Worm (Caenorhabditis elegans) whole organism, mixed stage, embryonic: Measurements from ENCODE around the gene F59D12.2.

Source experiments
- M03D4.4 ChIP-seq: sonication (generic microtip); optimal IDR thresholded peaks from 2 replicates; lab custom pipeline; 2017; ENCODE audit warnings: mild to moderate bottlenecking, missing genetic modification characterization, missing compliant biosample characterization
- bed-3 ChIP-seq: fragments of 200-800 bp; sonication (Bioruptor generic); optimal IDR thresholded peaks from 3 replicates; lab custom pipeline; 2018; ENCODE audit warnings: mild to moderate bottlenecking, missing genetic modification characterization, moderate library complexity, missing compliant biosample characterization
- blmp-1 ChIP-seq: fragments of 150-350 bp; optimal IDR thresholded peaks from 2 replicates; lab custom pipeline; 2014; ENCODE audit warnings: missing biosample characterization, missing genetic modification characterization
- ceh-39 ChIP-seq: fragments of 150-350 bp; optimal IDR thresholded peaks from 2 replicates; lab custom pipeline; 2014; ENCODE audit warnings: missing biosample characterization, missing genetic modification characterization
- ceh-83 ChIP-seq: fragments of 200-800 bp; sonication (Bioruptor generic); optimal IDR thresholded peaks from 2 replicates; lab custom pipeline; 2018; ENCODE audit warnings: mild to moderate bottlenecking, missing genetic modification characterization, missing compliant biosample characterization
- ces-1 ChIP-seq: fragments of 150-350 bp; optimal IDR thresholded peaks from 2 replicates; lab custom pipeline; 2014; ENCODE audit warnings: missing biosample characterization, missing genetic modification reagents, missing genetic modification characterization
- cnd-1 ChIP-seq: fragments of 200-800 bp; sonication (Bioruptor generic); optimal IDR thresholded peaks from 2 replicates; lab custom pipeline; 2018; ENCODE audit warnings: mild to moderate bottlenecking, missing genetic modification characterization, missing compliant biosample characterization
- drap-1 ChIP-seq: fragments of 200-800 bp; sonication (Bioruptor generic); optimal IDR thresholded peaks from 3 replicates; lab custom pipeline; 2018; ENCODE audit warnings: mild to moderate bottlenecking, missing genetic modification characterization, missing compliant biosample characterization
- elt-3 ChIP-seq: fragments of 150-350 bp; optimal IDR thresholded peaks from 2 replicates; lab custom pipeline; 2014; ENCODE audit warnings: missing biosample characterization, missing genetic modification characterization
- flh-1 ChIP-seq: fragments of 200-800 bp; sonication (Bioruptor generic); optimal IDR thresholded peaks from 2 replicates; lab custom pipeline; 2018; ENCODE audit warnings: mild to moderate bottlenecking, missing genetic modification characterization, moderate library complexity, missing compliant biosample characterization
- ham-2 ChIP-seq: fragments of 200-800 bp; sonication (Bioruptor generic); optimal IDR thresholded peaks from 2 replicates; lab custom pipeline; 2018; ENCODE audit warnings: mild to moderate bottlenecking, missing genetic modification characterization, missing compliant biosample characterization
- hlh-1 ChIP-seq: fragments of 150-350 bp; optimal IDR thresholded peaks from 2 replicates; lab custom pipeline; 2014; ENCODE audit warnings: missing biosample characterization, missing genetic modification reagents, missing genetic modification characterization
- lin-13 ChIP-seq: fragments of 150-350 bp; optimal IDR thresholded peaks from 2 replicates; lab custom pipeline; 2014; ENCODE audit warnings: missing biosample characterization, missing genetic modification characterization
- lin-32 ChIP-seq: fragments of 200-800 bp; sonication (Bioruptor generic); optimal IDR thresholded peaks from 2 replicates; lab custom pipeline; 2018; ENCODE audit warnings: mild to moderate bottlenecking, missing genetic modification characterization, missing compliant biosample characterization
- lsy-2 ChIP-seq: fragments of 150-350 bp; optimal IDR thresholded peaks from 2 replicates; lab custom pipeline; 2014; ENCODE audit warnings: missing biosample characterization, missing genetic modification characterization
- mab-5 ChIP-seq: fragments of 150-350 bp; optimal IDR thresholded peaks from 2 replicates; lab custom pipeline; 2014; ENCODE audit warnings: missing biosample characterization, missing genetic modification characterization
- mep-1 ChIP-seq: fragments of 150-350 bp; optimal IDR thresholded peaks from 2 replicates; lab custom pipeline; 2017; ENCODE audit warnings: missing biosample characterization, missing genetic modification reagents, missing genetic modification characterization, inconsistent platforms
- nhr-12 ChIP-seq: fragments of 150-350 bp; optimal IDR thresholded peaks from 2 replicates; lab custom pipeline; 2014; ENCODE audit warnings: missing biosample characterization, missing genetic modification characterization
- nhr-2 ChIP-seq: fragments of 150-350 bp; optimal IDR thresholded peaks from 2 replicates; lab custom pipeline; 2014; ENCODE audit warnings: missing biosample characterization, missing genetic modification characterization
- nhr-237 ChIP-seq: fragments of 150-350 bp; optimal IDR thresholded peaks from 2 replicates; lab custom pipeline; 2014; ENCODE audit warnings: missing biosample characterization, missing genetic modification characterization
- nhr-28 ChIP-seq: fragments of 150-350 bp; optimal IDR thresholded peaks from 2 replicates; lab custom pipeline; 2014; ENCODE audit warnings: missing biosample characterization, missing genetic modification characterization
- nhr-76 ChIP-seq: sonication (generic microtip); optimal IDR thresholded peaks from 2 replicates; lab custom pipeline; 2017; ENCODE audit warnings: missing biosample characterization, missing genetic modification characterization
- pha-4 ChIP-seq: fragments of 150-350 bp; optimal IDR thresholded peaks from 2 replicates; lab custom pipeline; 2018; ENCODE audit warnings: missing biosample characterization, missing genetic modification reagents, missing genetic modification characterization
- sem-2 ChIP-seq: fragments of 200-800 bp; sonication (Bioruptor generic); optimal IDR thresholded peaks from 2 replicates; lab custom pipeline; 2018; ENCODE audit warnings: mild to moderate bottlenecking, missing genetic modification characterization, missing compliant biosample characterization
- snpc-4 ChIP-seq: fragments of 150-350 bp; optimal IDR thresholded peaks from 2 replicates; lab custom pipeline; 2014; ENCODE audit warnings: missing biosample characterization, missing genetic modification characterization
- sptf-1 ChIP-seq: sonication (generic microtip); optimal IDR thresholded peaks from 2 replicates; lab custom pipeline; 2017; ENCODE audit warnings: mild to moderate bottlenecking, missing genetic modification characterization, moderate library complexity, missing compliant biosample characterization
- tbx-8 ChIP-seq: fragments of 200-800 bp; sonication (Bioruptor generic); optimal IDR thresholded peaks from 2 replicates; lab custom pipeline; 2018; ENCODE audit warnings: mild to moderate bottlenecking, missing genetic modification characterization, moderate library complexity, missing compliant biosample characterization
- unc-120 ChIP-seq: sonication (generic microtip); optimal IDR thresholded peaks from 2 replicates; lab custom pipeline; 2017; ENCODE audit warnings: missing genetic modification characterization, missing compliant biosample characterization; ENCODE audit not compliant: poor library complexity, severe bottlenecking
- unc-39 ChIP-seq: fragments of 150-350 bp; optimal IDR thresholded peaks from 2 replicates; lab custom pipeline; 2014; ENCODE audit warnings: missing biosample characterization, missing genetic modification characterization
- unc-62 ChIP-seq: fragments of 150-350 bp; optimal IDR thresholded peaks from 2 replicates; lab custom pipeline; 2014; ENCODE audit warnings: missing biosample characterization, missing genetic modification reagents, missing genetic modification characterization
- zip-8 ChIP-seq: fragments of 150-350 bp; optimal IDR thresholded peaks from 2 replicates; lab custom pipeline; 2014; ENCODE audit warnings: missing biosample characterization, missing genetic modification characterization
- ztf-11 ChIP-seq: fragments of 150-350 bp; optimal IDR thresholded peaks from 2 replicates; lab custom pipeline; 2014; ENCODE audit warnings: missing biosample characterization, missing genetic modification characterization

F59D12.2 gene

DNA sequence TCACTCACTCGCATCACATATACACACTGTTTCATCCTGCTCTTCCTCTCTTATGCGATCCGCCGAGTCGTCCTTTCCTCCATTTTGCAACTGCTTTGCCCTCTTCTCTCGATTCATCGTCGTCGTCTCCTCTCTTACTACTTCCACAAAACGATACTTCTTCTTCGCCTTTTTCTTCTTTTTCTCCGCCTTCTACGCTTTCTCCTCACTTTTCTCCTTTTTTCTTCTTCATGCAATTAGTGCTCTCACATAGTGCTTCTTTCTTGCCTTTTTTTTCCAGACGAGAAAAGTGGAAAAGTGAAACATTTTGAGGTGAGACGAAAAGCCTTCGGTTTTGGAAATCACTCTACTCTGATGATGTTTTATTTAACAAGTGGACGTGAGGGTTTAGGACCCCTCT, 16.0 kb downstream of the F59D12.2 start:
- no peak for TF ChIP-seq nhr-2 (tag; lab: Kevin White, UChicago)
- TF ChIP-seq ces-1: peak; percentile 77

DNA sequence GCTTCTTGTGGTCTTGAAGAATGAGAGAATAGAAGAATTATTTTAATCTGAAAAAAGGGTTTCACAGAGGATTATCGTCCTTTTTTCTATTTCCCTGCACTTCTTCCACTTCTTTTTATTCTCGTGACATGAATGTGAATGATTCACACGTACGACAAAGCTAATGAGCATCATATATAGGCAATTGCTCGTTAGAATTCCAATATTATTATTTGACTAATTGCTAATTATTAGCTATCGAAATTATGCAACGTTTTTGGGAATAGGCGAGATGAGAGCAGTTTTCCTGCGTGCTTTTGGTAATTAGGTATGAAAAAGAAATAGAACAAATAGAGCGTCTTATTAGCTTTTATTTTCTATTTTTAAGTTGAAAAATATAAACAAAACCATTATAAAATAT, 17.7 kb downstream of the F59D12.2 start:
- no peak for TF ChIP-seq ceh-39
- TF ChIP-seq elt-3 (tag; lab: Kevin White, UChicago): no peak
- TF ChIP-seq ces-1: no peak
- no peak for TF ChIP-seq unc-120 (tag; lab: Kevin White, UChicago)
- no peak for TF ChIP-seq lsy-2 (tag; lab: Kevin White, UChicago)
- TF ChIP-seq drap-1 (GFP tag; lab: Kevin White, UChicago): no peak
- no peak for TF ChIP-seq flh-1
- TF ChIP-seq hlh-1: no peak
- TF ChIP-seq tbx-8 (GFP tag; lab: Kevin White, UChicago): no peak
- no peak for TF ChIP-seq sem-2 (GFP tag; lab: Kevin White, UChicago)
- TF ChIP-seq nhr-237 (tag; lab: Kevin White, UChicago): no peak
- no peak for TF ChIP-seq lin-32 (GFP tag; lab: Kevin White, UChicago)
- TF ChIP-seq sptf-1 (tag; lab: Kevin White, UChicago): no peak
- TF ChIP-seq cnd-1: no peak
- no peak for TF ChIP-seq mab-5 (tag; lab: Kevin White, UChicago)
- TF ChIP-seq ztf-11 (tag; lab: Kevin White, UChicago): no peak
- no peak for TF ChIP-seq M03D4.4

DNA sequence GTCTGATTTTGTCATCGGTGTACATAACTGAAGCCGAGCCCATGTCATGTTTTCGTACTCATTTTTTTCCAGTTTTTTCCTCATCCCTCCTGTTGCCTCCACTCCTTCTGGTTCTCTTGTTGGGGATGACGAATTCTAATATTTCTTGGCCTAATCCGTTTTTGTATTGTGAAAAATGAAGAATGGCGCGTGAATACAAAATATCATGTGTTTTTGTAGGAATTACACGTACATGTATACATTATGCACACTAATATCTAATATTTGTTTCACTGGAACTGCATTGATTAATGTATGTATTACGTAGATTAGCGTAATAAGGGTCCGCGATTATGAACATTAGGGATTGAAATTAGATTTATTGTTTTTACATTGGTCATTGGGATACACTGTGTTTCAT, 19.9 kb downstream of the F59D12.2 start:
- no peak for TF ChIP-seq tbx-8 (GFP tag; lab: Kevin White, UChicago)
- no peak for TF ChIP-seq nhr-28 (tag; lab: Kevin White, UChicago)
- TF ChIP-seq ces-1: no peak
- no peak for TF ChIP-seq M03D4.4
- no peak for TF ChIP-seq sptf-1 (tag; lab: Kevin White, UChicago)
- no peak for TF ChIP-seq cnd-1
- TF ChIP-seq ham-2: no peak

DNA sequence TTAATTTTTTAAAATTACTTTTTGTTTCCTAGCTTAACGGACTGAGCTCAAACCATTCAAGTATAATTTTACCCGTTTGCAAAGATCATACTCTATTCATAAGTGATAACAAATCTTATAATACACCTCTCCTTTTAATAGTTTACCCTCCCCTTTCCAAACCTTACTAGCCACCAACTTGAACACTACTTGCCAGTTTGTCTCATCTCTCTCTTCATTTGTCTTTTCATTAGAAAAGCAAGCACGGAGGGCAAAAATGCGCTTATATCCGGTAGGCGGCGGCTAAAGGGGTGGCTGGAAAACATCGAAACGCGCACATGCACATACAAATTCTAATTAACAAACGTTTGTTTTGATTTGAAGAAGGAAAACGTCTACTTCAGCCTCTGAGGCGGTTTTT, 20.6 kb downstream of the F59D12.2 start:
- TF ChIP-seq nhr-76 (tag; lab: Kevin White, UChicago) (no peak), unc-120 (tag; lab: Kevin White, UChicago) (no peak), ceh-39 (no peak), ham-2 (no peak), pha-4 (tag; lab: Kevin White, UChicago) (no peak), elt-3 (tag; lab: Kevin White, UChicago) (no peak), nhr-12 (no peak), bed-3 (GFP tag; lab: Kevin White, UChicago) (no peak), cnd-1 (no peak), unc-39 (tag; lab: Kevin White, UChicago) (no peak), snpc-4 (no peak), mab-5 (tag; lab: Kevin White, UChicago) (no peak), unc-62 (GFP tag; lab: Kevin White, UChicago) (no peak), zip-8 (tag; lab: Kevin White, UChicago) (no peak), blmp-1 (tag; lab: Kevin White, UChicago) (no peak)

DNA sequence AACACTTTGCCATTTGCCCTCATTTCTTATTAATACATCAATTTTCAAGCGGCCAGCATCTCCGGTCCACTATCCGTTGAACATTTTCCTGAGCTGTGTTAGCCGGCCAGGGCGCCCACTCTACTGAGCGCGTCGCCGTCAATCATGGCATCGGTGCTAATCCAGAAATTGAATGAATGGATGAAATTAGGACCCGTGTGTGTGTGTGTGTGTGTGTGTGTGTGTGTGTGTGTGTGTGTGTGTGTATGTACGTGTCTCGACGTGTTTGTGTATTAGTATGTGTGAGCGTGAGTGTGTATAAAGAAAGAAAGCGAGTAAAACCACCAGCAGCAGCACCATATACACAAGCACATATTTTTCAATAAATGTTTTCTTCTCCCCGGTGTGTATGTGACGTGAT, 22.3 kb downstream of the F59D12.2 start:
- no peak for TF ChIP-seq blmp-1 (tag; lab: Kevin White, UChicago)
- peak; percentile 11 for TF ChIP-seq lin-32 (GFP tag; lab: Kevin White, UChicago)
- TF ChIP-seq pha-4 (tag; lab: Kevin White, UChicago): no peak
- no peak for TF ChIP-seq bed-3 (GFP tag; lab: Kevin White, UChicago)
- peak; percentile 27 for TF ChIP-seq cnd-1
- TF ChIP-seq ceh-83 (GFP tag; lab: Kevin White, UChicago): no peak
- no peak for TF ChIP-seq drap-1 (GFP tag; lab: Kevin White, UChicago)
- peak; percentile 61 for TF ChIP-seq ces-1
- peak; percentile 12 for TF ChIP-seq sptf-1 (tag; lab: Kevin White, UChicago)
- no peak for TF ChIP-seq unc-120 (tag; lab: Kevin White, UChicago)
- no peak for TF ChIP-seq mep-1
- no peak for TF ChIP-seq flh-1
- no peak for TF ChIP-seq lin-13
- TF ChIP-seq ham-2: no peak
- peak; percentile 2 for TF ChIP-seq M03D4.4
